Worm (Caenorhabditis elegans): ENCODE results near the gene fbxb-84.

DNA sequence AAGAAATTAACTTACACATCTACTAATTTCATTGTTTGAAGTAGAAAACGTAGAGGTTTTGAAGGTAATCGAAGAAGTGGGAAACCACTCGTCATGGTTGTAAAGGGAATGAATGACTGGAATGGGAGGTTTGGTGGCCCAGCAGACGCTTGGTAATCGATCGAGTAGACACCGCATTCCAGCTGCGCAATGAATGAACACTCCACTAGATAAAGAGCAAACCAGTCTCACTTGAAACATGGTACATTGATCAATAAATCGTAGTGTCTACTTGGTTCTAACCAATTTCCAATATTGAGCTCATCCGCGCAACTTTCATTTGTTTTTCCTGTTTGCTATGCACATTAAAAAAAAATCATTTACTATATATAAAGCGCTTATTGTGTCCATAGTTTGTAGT lies at the start of gene fbxb-84:
- TF ChIP-seq flt-1 (GFP tag; IDR thresholded peaks at IDR 0.05) (no peak), klf-2 (GFP tag; conservative IDR thresholded peaks at IDR 0.05) (no peak), ztf-29 (GFP tag; IDR thresholded peaks at IDR 0.05) (no peak), med-1 (GFP tag; optimal IDR thresholded peaks at IDR 0.05; ENCODE audit: insufficient read depth) (no peak), ztf-23 (GFP tag; IDR thresholded peaks at IDR 0.05) (no peak), ref-1 (GFP tag; conservative IDR thresholded peaks at IDR 0.05) (no peak), tab-1 (GFP tag; IDR thresholded peaks at IDR 0.05) (no peak), cog-1 (tag; optimal IDR thresholded peaks at IDR 0.05) (no peak), T22C8.4 (GFP tag; IDR thresholded peaks at IDR 0.05) (no peak)

Data from whole organism, midembryonic.